Fruit fly (Drosophila melanogaster): ENCODE results near the gene Fip1.
A peak's percentile ranks its signal among the peaks of the same experiment; 100 is the strongest.

Gene Fip1

dm6 chr3R:4484999-4485398, at the start of gene Fip1:
Fip1 (plus strand) TSS chr3R:4485008.
- TF ChIP-seq Chrac-16 (GFP tag; optimal IDR thresholded peaks at IDR 0.05) (no peak), CG17359 (tag; optimal IDR thresholded peaks at IDR 0.05) (no peak), Dbx (GFP tag; IDR thresholded peaks at IDR 0.05) (0 out of 3 replicates have a peak, but pooled peaks have one; percentile 19), CG4360 (GFP tag; IDR thresholded peaks at IDR 0.05) (peak; percentile 43; the same call in 1 of the 2 replicates), odd (GFP tag; optimal IDR thresholded peaks at IDR 0.05) (no peak), gfzf (GFP tag; optimal IDR thresholded peaks at IDR 0.05) (peak; percentile 48), CG17385 (GFP tag; optimal IDR thresholded peaks at IDR 0.05) (no peak), Dll (GFP tag; IDR thresholded peaks at IDR 0.05; ENCODE audit: partially characterized antibody) (0 out of 4 replicates have a peak, but pooled peaks have one; percentile 39), CG34376 (GFP tag; optimal IDR thresholded peaks at IDR 0.05) (no peak), CG42726 (GFP tag; IDR thresholded peaks at IDR 0.05; ENCODE audit: partially characterized antibody) (no peak), kay (GFP tag; optimal IDR thresholded peaks at IDR 0.05) (no peak), CG13287 (GFP tag; IDR thresholded peaks at IDR 0.05; ENCODE audit: partially characterized antibody) (peak; percentile 29; the same call in 1 of the 2 replicates), pb (GFP tag; optimal IDR thresholded peaks at IDR 0.05) (no peak), CG34422 (GFP tag; IDR thresholded peaks at IDR 0.05) (peak; percentile 74; the same call in 1 of the 3 replicates), Spps (tag; optimal IDR thresholded peaks at IDR 0.05) (no peak), CG4617 (GFP tag; optimal IDR thresholded peaks at IDR 0.05; ENCODE audit: borderline replicate concordance) (peak; percentile 45), CG2129 (GFP tag; IDR thresholded peaks at IDR 0.05; ENCODE audit: partially characterized antibody) (no peak), YL-1 (GFP tag; optimal IDR thresholded peaks at IDR 0.05) (peak; percentile 22), CG8944 (GFP tag; optimal IDR thresholded peaks at IDR 0.05) (no peak), Sin3A (optimal IDR thresholded peaks at IDR 0.05) (peak; percentile 2), CG7987 (GFP tag; optimal IDR thresholded peaks at IDR 0.05) (no peak), CG14965 (GFP tag; optimal IDR thresholded peaks at IDR 0.05; ENCODE audit: borderline replicate concordance) (no peak), grau (tag; optimal IDR thresholded peaks at IDR 0.05) (no peak), Med (GFP tag) (peak; percentile 67), Bgb (GFP tag; IDR thresholded peaks at IDR 0.05; ENCODE audit: partially characterized antibody) (peak; percentile 32; the same call in 1 of the 2 replicates), Hsf (GFP tag; optimal IDR thresholded peaks at IDR 0.05) (no peak), vvl (GFP tag; IDR thresholded peaks at IDR 0.05) (no peak), MBD-R2 (GFP tag; IDR thresholded peaks at IDR 0.05) (peak; percentile 72), CG6654 (GFP tag; optimal IDR thresholded peaks at IDR 0.05) (no peak), CG6689 (GFP tag; IDR thresholded peaks at IDR 0.05) (no peak), dpn (GFP tag; optimal IDR thresholded peaks at IDR 0.05) (no peak), CG16813 (GFP tag; IDR thresholded peaks at IDR 0.05; ENCODE audit: partially characterized antibody) (0 out of 3 replicates have a peak, but pooled peaks have one; percentile 10), MESR4 (GFP tag; optimal IDR thresholded peaks at IDR 0.05) (peak; percentile 77), so (GFP tag; IDR thresholded peaks at IDR 0.05) (no peak), CG12155 (GFP tag; optimal IDR thresholded peaks at IDR 0.05) (no peak), dan (GFP tag; IDR thresholded peaks at IDR 0.05) (no peak), gro (GFP tag; optimal IDR thresholded peaks at IDR 0.05) (no peak), D19B (GFP tag; optimal IDR thresholded peaks at IDR 0.05) (no peak), Aef1 (GFP tag; IDR thresholded peaks at IDR 0.05) (no peak), CG9797 (GFP tag; optimal IDR thresholded peaks at IDR 0.05) (peak; percentile 46), CG10462 (GFP tag; optimal IDR thresholded peaks at IDR 0.05) (no peak), pzg (GFP tag; optimal IDR thresholded peaks at IDR 0.05) (peak; percentile 6), Scr (GFP tag; IDR thresholded peaks at IDR 0.05; ENCODE audit: partially characterized antibody) (peak; percentile 31; the same call in 1 of the 2 replicates), prd (optimal IDR thresholded peaks at IDR 0.05) (no peak), prd (GFP tag; IDR thresholded peaks at IDR 0.05) (no peak), tap (tag; optimal IDR thresholded peaks at IDR 0.05) (no peak), bab2 (GFP tag; optimal IDR thresholded peaks at IDR 0.05) (no peak), fu2 (GFP tag; optimal IDR thresholded peaks at IDR 0.05) (no peak), CG34224 (GFP tag; IDR thresholded peaks at IDR 0.05; ENCODE audit: partially characterized antibody) (0 out of 3 replicates have a peak, but pooled peaks have one; percentile 18)
